Fruit fly (Drosophila melanogaster): Measurements from ENCODE around the gene hoip.
A peak's percentile ranks its signal among the peaks of the same experiment; 100 is the strongest.

Gene hoip

dm6 chr2L:9673235-9673634, 26.4 kb upstream of the hoip start (continued):
- TF ChIP-seq CG16815 (GFP tag; optimal IDR thresholded peaks at IDR 0.05) (no peak), CG10565 (GFP tag; optimal IDR thresholded peaks at IDR 0.05) (no peak)

dm6 chr2L:9677101-9677500, 22.5 kb upstream of the hoip start:
- no peak for TF ChIP-seq CG12155 (GFP tag; optimal IDR thresholded peaks at IDR 0.05)
- TF ChIP-seq repo (GFP tag; optimal IDR thresholded peaks at IDR 0.05) = no peak
- no peak for TF ChIP-seq Eip74EF (GFP tag; optimal IDR thresholded peaks at IDR 0.05)
- no peak for TF ChIP-seq CG15073 (GFP tag; optimal IDR thresholded peaks at IDR 0.05)
- no peak for TF ChIP-seq CG7928 (GFP tag; optimal IDR thresholded peaks at IDR 0.05)
- no peak for TF ChIP-seq NC2α (GFP tag; optimal IDR thresholded peaks at IDR 0.05)
- TF ChIP-seq CG14860 (GFP tag; IDR thresholded peaks at IDR 0.05; ENCODE audit: partially characterized antibody) = no peak
- TF ChIP-seq slbo (GFP tag; IDR thresholded peaks at IDR 0.05) = no peak
- no peak for TF ChIP-seq Taf1 (GFP tag; IDR thresholded peaks at IDR 0.05)
- TF ChIP-seq CG4424 (GFP tag; optimal IDR thresholded peaks at IDR 0.05) = no peak
- no peak for TF ChIP-seq CG11723 (GFP tag; optimal IDR thresholded peaks at IDR 0.05)
- TF ChIP-seq CG11093 (GFP tag; IDR thresholded peaks at IDR 0.05) = no peak
- TF ChIP-seq tx (GFP tag; optimal IDR thresholded peaks at IDR 0.05) = no peak
- no peak for TF ChIP-seq CG32772 (GFP tag; IDR thresholded peaks at IDR 0.05)
- TF ChIP-seq CG6689 (GFP tag; IDR thresholded peaks at IDR 0.05) = no peak
- no peak for TF ChIP-seq nerfin-2 (GFP tag; IDR thresholded peaks at IDR 0.05; ENCODE audit: partially characterized antibody)
- no peak for TF ChIP-seq sisA (GFP tag; IDR thresholded peaks at IDR 0.05)
- no peak for TF ChIP-seq jumu (GFP tag; optimal IDR thresholded peaks at IDR 0.05)
- TF ChIP-seq CG15479 (GFP tag; optimal IDR thresholded peaks at IDR 0.05) = no peak
- TF ChIP-seq CG11247 (GFP tag; IDR thresholded peaks at IDR 0.05) = no peak
- TF ChIP-seq ham (GFP tag; IDR thresholded peaks at IDR 0.05) = no peak
- TF ChIP-seq CG3407 (GFP tag; optimal IDR thresholded peaks at IDR 0.05) = no peak
- TF ChIP-seq CG7987 (GFP tag; optimal IDR thresholded peaks at IDR 0.05) = peak; percentile 7
- TF ChIP-seq GATAe (GFP tag; conservative IDR thresholded peaks at IDR 0.05) = no peak
- no peak for TF ChIP-seq Lpt (GFP tag; optimal IDR thresholded peaks at IDR 0.05)
- no peak for TF ChIP-seq dati (GFP tag; IDR thresholded peaks at IDR 0.05)
- TF ChIP-seq CG16863 (GFP tag; optimal IDR thresholded peaks at IDR 0.05) = no peak
- TF ChIP-seq unpg (GFP tag; optimal IDR thresholded peaks at IDR 0.05) = no peak
- TF ChIP-seq CG9817 (tag; optimal IDR thresholded peaks at IDR 0.05) = no peak
- no peak for TF ChIP-seq CG2712 (tag; optimal IDR thresholded peaks at IDR 0.05)
- no peak for TF ChIP-seq CG17568 (GFP tag; optimal IDR thresholded peaks at IDR 0.05)
- TF ChIP-seq gsb-n (tag; optimal IDR thresholded peaks at IDR 0.05) = no peak
- no peak for TF ChIP-seq Xrp1 (GFP tag; IDR thresholded peaks at IDR 0.05)
- TF ChIP-seq Aef1 (GFP tag; IDR thresholded peaks at IDR 0.05) = no peak
- TF ChIP-seq z (GFP tag; IDR thresholded peaks at IDR 0.05) = no peak
- TF ChIP-seq wor (GFP tag; IDR thresholded peaks at IDR 0.05) = no peak
- TF ChIP-seq Doc2 (GFP tag; IDR thresholded peaks at IDR 0.05) = no peak
- TF ChIP-seq Sox100B (GFP tag; optimal IDR thresholded peaks at IDR 0.05) = no peak
- TF ChIP-seq dm (GFP tag; optimal IDR thresholded peaks at IDR 0.05) = no peak
- peak; percentile 71 for TF ChIP-seq cwo (GFP tag; optimal IDR thresholded peaks at IDR 0.05)
- TF ChIP-seq amos (GFP tag; IDR thresholded peaks at IDR 0.05; ENCODE audit: partially characterized antibody) = no peak
- no peak for TF ChIP-seq CG10321 (GFP tag; IDR thresholded peaks at IDR 0.05)
- no peak for TF ChIP-seq zf30C (GFP tag; optimal IDR thresholded peaks at IDR 0.05)
- no peak for TF ChIP-seq BtbVII (GFP tag; optimal IDR thresholded peaks at IDR 0.05)
- TF ChIP-seq Asciz (GFP tag; optimal IDR thresholded peaks at IDR 0.05) = no peak
- TF ChIP-seq ci (GFP tag; IDR thresholded peaks at IDR 0.05) = 0 out of 3 replicates have a peak, but pooled peaks have one; percentile 18
- TF ChIP-seq al (GFP tag; IDR thresholded peaks at IDR 0.05) = no peak
- no peak for TF ChIP-seq zen2 (GFP tag; IDR thresholded peaks at IDR 0.05; ENCODE audit: partially characterized antibody)
- no peak for TF ChIP-seq kah (GFP tag; optimal IDR thresholded peaks at IDR 0.05)

Measured in whole organism, embryonic.